Fruit fly (Drosophila melanogaster): ENCODE measurements around the gene CG31286.

CG31286 gene

dm6 chr3R:6664371-6665116 is 23.5 kb downstream of the CG31286 start (continued):
- TF ChIP-seq pita (GFP tag; optimal IDR thresholded peaks at IDR 0.05): no peak
- TF ChIP-seq CG5180 (GFP tag; optimal IDR thresholded peaks at IDR 0.05): peak; percentile 87
- no peak for TF ChIP-seq Dad (GFP tag; optimal IDR thresholded peaks at IDR 0.05)
- peak; percentile 53 for TF ChIP-seq Xrp1 (GFP tag; IDR thresholded peaks at IDR 0.05)
- no peak for TF ChIP-seq NK7.1 (GFP tag; optimal IDR thresholded peaks at IDR 0.05)
- TF ChIP-seq CG2199 (GFP tag; IDR thresholded peaks at IDR 0.05): no peak
- no peak for TF ChIP-seq al (GFP tag; IDR thresholded peaks at IDR 0.05)
- TF ChIP-seq chm (GFP tag; IDR thresholded peaks at IDR 0.05): 0 out of 2 replicates have a peak, but pooled peaks have one; percentile 51
- no peak for TF ChIP-seq tin (GFP tag; optimal IDR thresholded peaks at IDR 0.05)
- TF ChIP-seq Rfx (GFP tag; IDR thresholded peaks at IDR 0.05): no peak
- no peak for TF ChIP-seq CG6689 (GFP tag; IDR thresholded peaks at IDR 0.05)
- TF ChIP-seq CG17802 (tag; optimal IDR thresholded peaks at IDR 0.05): no peak
- TF ChIP-seq bowl (GFP tag; IDR thresholded peaks at IDR 0.05): 0 out of 2 replicates have a peak, but pooled peaks have one; percentile 7
- TF ChIP-seq CG11247 (GFP tag; IDR thresholded peaks at IDR 0.05): no peak; the same call in 1 of the 2 replicates
- no peak for TF ChIP-seq CG9609 (GFP tag; optimal IDR thresholded peaks at IDR 0.05)
- no peak for TF ChIP-seq Fer3 (tag; optimal IDR thresholded peaks at IDR 0.05)
- TF ChIP-seq CG7963 (GFP tag; IDR thresholded peaks at IDR 0.05; ENCODE audit: partially characterized antibody): 0 out of 3 replicates have a peak, but pooled peaks have one; percentile 15
- no peak for TF ChIP-seq zf30C (GFP tag; optimal IDR thresholded peaks at IDR 0.05)
- TF ChIP-seq CG4282 (GFP tag; optimal IDR thresholded peaks at IDR 0.05): no peak
- no peak for TF ChIP-seq CG1792 (GFP tag; optimal IDR thresholded peaks at IDR 0.05)
- no peak for TF ChIP-seq CG32532 (GFP tag; IDR thresholded peaks at IDR 0.05)
- TF ChIP-seq CG10565 (GFP tag; optimal IDR thresholded peaks at IDR 0.05): no peak
- TF ChIP-seq CG15011 (GFP tag; optimal IDR thresholded peaks at IDR 0.05): no peak
- no peak for TF ChIP-seq CG17385 (GFP tag; optimal IDR thresholded peaks at IDR 0.05)
- no peak for TF ChIP-seq trem (tag; optimal IDR thresholded peaks at IDR 0.05)
- no peak for TF ChIP-seq maf-S (GFP tag; optimal IDR thresholded peaks at IDR 0.05)
- peak; percentile 78 for TF ChIP-seq CG15696 (tag; optimal IDR thresholded peaks at IDR 0.05)
- TF ChIP-seq Trl (optimal IDR thresholded peaks at IDR 0.05): no peak
- no peak for TF ChIP-seq Trl (GFP tag; optimal IDR thresholded peaks at IDR 0.05)
- TF ChIP-seq her (GFP tag; optimal IDR thresholded peaks at IDR 0.05): no peak
- peak; percentile 13 for TF ChIP-seq org-1 (GFP tag; optimal IDR thresholded peaks at IDR 0.05)
- TF ChIP-seq Hmx (GFP tag; optimal IDR thresholded peaks at IDR 0.05): no peak
- TF ChIP-seq Sox102F (GFP tag; optimal IDR thresholded peaks at IDR 0.05): peak; percentile 15
- TF ChIP-seq ERR (GFP tag; optimal IDR thresholded peaks at IDR 0.05): no peak
- TF ChIP-seq Chrac-16 (GFP tag; optimal IDR thresholded peaks at IDR 0.05): no peak
- TF ChIP-seq zfh2 (GFP tag; optimal IDR thresholded peaks at IDR 0.05): no peak
- no peak for TF ChIP-seq CG12219 (GFP tag; optimal IDR thresholded peaks at IDR 0.05)
- no peak for TF ChIP-seq Jarid2 (GFP tag; optimal IDR thresholded peaks at IDR 0.05)
- peak; percentile 22 for TF ChIP-seq zen (tag; optimal IDR thresholded peaks at IDR 0.05)
- TF ChIP-seq jigr1 (GFP tag; IDR thresholded peaks at IDR 0.05): no peak
- no peak for TF ChIP-seq Gug (GFP tag; IDR thresholded peaks at IDR 0.05)
- no peak for TF ChIP-seq CG12744 (GFP tag; optimal IDR thresholded peaks at IDR 0.05)
- no peak for TF ChIP-seq CG32772 (GFP tag; IDR thresholded peaks at IDR 0.05)
- no peak for TF ChIP-seq C15 (GFP tag; IDR thresholded peaks at IDR 0.05)
- no peak for TF ChIP-seq CG7357 (GFP tag; IDR thresholded peaks at IDR 0.05)
- no peak for TF ChIP-seq Optix (GFP tag; IDR thresholded peaks at IDR 0.05)
- TF ChIP-seq CG9215 (GFP tag; IDR thresholded peaks at IDR 0.05): no peak
- TF ChIP-seq CG11085 (GFP tag; IDR thresholded peaks at IDR 0.05): no peak
- no peak for TF ChIP-seq Ets65A (GFP tag)
- TF ChIP-seq NC2β (GFP tag; optimal IDR thresholded peaks at IDR 0.05): peak; percentile 10
- TF ChIP-seq schlank (tag; optimal IDR thresholded peaks at IDR 0.05): no peak
- no peak for TF ChIP-seq Mad (GFP tag; optimal IDR thresholded peaks at IDR 0.05)

All from whole organism, embryonic.